Fruit fly (Drosophila melanogaster): Measurements from ENCODE around the gene Ddx56.
A peak's percentile ranks its signal among the peaks of the same experiment; 100 is the strongest.

Ddx56 gene

DNA sequence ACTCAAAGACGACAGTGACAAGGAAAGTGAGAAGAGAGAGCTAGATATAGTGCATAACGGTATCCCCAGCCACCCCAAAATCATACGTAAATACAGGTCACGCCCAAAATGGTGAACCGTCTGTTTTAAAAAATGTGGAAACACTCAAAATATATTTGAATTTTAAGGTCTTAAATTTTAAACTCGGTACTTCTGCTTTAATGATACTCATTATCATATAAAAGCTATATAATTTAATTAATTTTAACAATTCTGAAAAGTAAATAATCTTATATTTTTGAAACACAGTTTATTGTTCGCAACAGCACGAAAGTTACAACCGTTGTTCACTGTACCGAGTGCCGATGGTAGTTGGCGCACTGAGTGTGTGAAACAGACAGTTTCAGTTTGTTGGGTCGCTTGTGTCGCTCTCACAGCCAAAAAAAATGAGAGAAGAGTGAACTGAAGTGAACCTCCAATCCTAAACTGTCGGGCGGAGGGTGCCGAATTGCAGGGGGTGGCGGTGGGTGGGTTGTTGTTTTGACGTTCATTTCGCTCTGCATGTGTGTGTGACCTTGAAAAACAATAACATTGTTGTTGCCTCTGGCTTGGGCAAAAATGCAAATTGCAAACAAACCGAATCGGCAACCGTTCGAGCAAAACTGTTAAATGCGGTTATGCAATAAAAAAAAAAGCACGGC lies 21.3 kb downstream of the Ddx56 start (continued):
- TF ChIP-seq CG42726 (GFP tag; IDR thresholded peaks at IDR 0.05; ENCODE audit: partially characterized antibody) (0 out of 2 replicates have a peak, but pooled peaks have one; percentile 12), abd-A (tag; optimal IDR thresholded peaks at IDR 0.05) (no peak), CG15479 (GFP tag; optimal IDR thresholded peaks at IDR 0.05) (no peak), CG9932 (GFP tag; IDR thresholded peaks at IDR 0.05) (peak; percentile 88), ranshi (GFP tag; IDR thresholded peaks at IDR 0.05) (peak; percentile 87), hbn (GFP tag; IDR thresholded peaks at IDR 0.05; ENCODE audit: partially characterized antibody) (no peak), chinmo (GFP tag; IDR thresholded peaks at IDR 0.05; ENCODE audit: partially characterized antibody) (0 out of 4 replicates have a peak, but pooled peaks have one; percentile 64), CG12299 (tag; optimal IDR thresholded peaks at IDR 0.05) (peak; percentile 93), Dip2 (GFP tag; IDR thresholded peaks at IDR 0.05) (no peak), shn (GFP tag; optimal IDR thresholded peaks at IDR 0.05) (peak; percentile 26), CG6272 (GFP tag; IDR thresholded peaks at IDR 0.05) (peak; percentile 73), CG7556 (GFP tag; optimal IDR thresholded peaks at IDR 0.05) (peak; percentile 96), wor (GFP tag; IDR thresholded peaks at IDR 0.05) (peak; percentile 89), CG12236 (GFP tag; optimal IDR thresholded peaks at IDR 0.05) (no peak), Dref (GFP tag; IDR thresholded peaks at IDR 0.05) (no peak), br (optimal IDR thresholded peaks at IDR 0.05) (no peak), org-1 (GFP tag; optimal IDR thresholded peaks at IDR 0.05) (peak; percentile 91), CG9727 (GFP tag; optimal IDR thresholded peaks at IDR 0.05) (peak; percentile 92), disco-r (GFP tag; optimal IDR thresholded peaks at IDR 0.05) (no peak), CG2120 (GFP tag; optimal IDR thresholded peaks at IDR 0.05) (peak; percentile 63), pb (GFP tag; optimal IDR thresholded peaks at IDR 0.05) (no peak), Aef1 (GFP tag; IDR thresholded peaks at IDR 0.05) (peak; percentile 89), BEAF-32 (GFP tag; optimal IDR thresholded peaks at IDR 0.05) (peak; percentile 10), Drgx (GFP tag; IDR thresholded peaks at IDR 0.05) (peak; percentile 85), sc (optimal IDR thresholded peaks at IDR 0.05) (no peak), sc (GFP tag; optimal IDR thresholded peaks at IDR 0.05) (peak; percentile 84), CG17612 (GFP tag; IDR thresholded peaks at IDR 0.05) (no peak), pzg (GFP tag; optimal IDR thresholded peaks at IDR 0.05) (no peak), CG2116 (GFP tag; optimal IDR thresholded peaks at IDR 0.05) (peak; percentile 43), Tbp (GFP tag; optimal IDR thresholded peaks at IDR 0.05) (no peak), Usf (GFP tag; optimal IDR thresholded peaks at IDR 0.05) (peak; percentile 70), HHEX (GFP tag; optimal IDR thresholded peaks at IDR 0.05) (peak; percentile 92), Doc2 (GFP tag; IDR thresholded peaks at IDR 0.05) (peak; percentile 51; the same call in 1 of the 2 replicates), hb (GFP tag; IDR thresholded peaks at IDR 0.05; ENCODE audit: partially characterized antibody) (no peak), CG7839 (tag; optimal IDR thresholded peaks at IDR 0.05) (peak; percentile 96), maf-S (GFP tag; optimal IDR thresholded peaks at IDR 0.05) (peak; percentile 35), CG17359 (tag; optimal IDR thresholded peaks at IDR 0.05) (peak; percentile 94), Sox100B (GFP tag; optimal IDR thresholded peaks at IDR 0.05) (peak; percentile 94), CG10431 (GFP tag; optimal IDR thresholded peaks at IDR 0.05) (peak; percentile 78), zen (tag; optimal IDR thresholded peaks at IDR 0.05) (peak; percentile 74), Bgb (GFP tag; IDR thresholded peaks at IDR 0.05; ENCODE audit: partially characterized antibody) (no peak), Hr3 (GFP tag; optimal IDR thresholded peaks at IDR 0.05) (peak; percentile 85), Jarid2 (GFP tag; optimal IDR thresholded peaks at IDR 0.05) (peak; percentile 72), sqz (GFP tag; optimal IDR thresholded peaks at IDR 0.05) (peak; percentile 92), CG30431 (GFP tag; optimal IDR thresholded peaks at IDR 0.05) (peak; percentile 81), CG12155 (GFP tag; optimal IDR thresholded peaks at IDR 0.05) (peak; percentile 83), gce (GFP tag; IDR thresholded peaks at IDR 0.05) (peak; percentile 40; the same call in 1 of the 3 replicates), Antp (GFP tag; optimal IDR thresholded peaks at IDR 0.05) (peak; percentile 40), Mad (GFP tag; optimal IDR thresholded peaks at IDR 0.05) (peak; percentile 58), H15 (GFP tag; IDR thresholded peaks at IDR 0.05) (peak; percentile 76; the same call in 2 of the 3 replicates)
